Worm (Caenorhabditis elegans): ENCODE measurements around the gene C45B2.3.

DNA sequence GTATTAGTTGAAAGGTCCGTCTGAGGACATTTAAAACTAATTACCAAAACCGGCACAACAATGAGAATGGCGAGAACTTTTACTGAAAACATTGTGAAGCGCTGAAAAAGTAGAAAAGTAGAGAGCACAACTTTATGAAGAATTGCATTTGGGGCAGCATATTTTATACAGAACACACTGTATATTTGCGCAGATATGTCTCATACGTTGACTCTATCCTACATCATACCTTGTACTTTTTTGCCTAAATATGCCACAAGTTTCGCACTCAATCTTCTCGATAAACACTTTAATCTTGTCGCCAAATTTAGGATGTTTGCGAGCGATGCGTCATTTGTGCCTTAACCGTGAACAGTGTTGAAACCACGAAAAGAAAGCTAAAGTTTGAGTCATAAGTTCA, 20.5 kb downstream of the C45B2.3 start, which contains the start of gene C15H9.11:
- TF ChIP-seq unc-62 (GFP tag; optimal IDR thresholded peaks at IDR 0.05) (no peak), ceh-9 (tag; optimal IDR thresholded peaks at IDR 0.05) (no peak), nfya-1 (tag; optimal IDR thresholded peaks at IDR 0.05; ENCODE audit: insufficient read depth) (no peak), ama-1 (optimal IDR thresholded peaks at IDR 0.05) (no peak), nhr-76 (tag; optimal IDR thresholded peaks at IDR 0.05) (no peak), lin-15B (tag; optimal IDR thresholded peaks at IDR 0.05) (no peak), nhr-43 (tag; optimal IDR thresholded peaks at IDR 0.05; ENCODE audit: poor library complexity, severe bottlenecking) (no peak), jun-1 (tag; optimal IDR thresholded peaks at IDR 0.05) (no peak), nhr-25 (tag; optimal IDR thresholded peaks at IDR 0.05) (no peak), unc-39 (tag; optimal IDR thresholded peaks at IDR 0.05) (no peak)

Data from whole organism, L3 larva.